Comparison of ENCODE assay signal across 2 fruit fly cellular contexts in genomic region chr3R:8853706-8854105, dm6.
TF ChIP-seq lines count a peak whose summit lies in the region.

No protein-coding gene starts in this region.

- no peak for TF ChIP-seq CTCF in whole organism, embryonic (GFP tag; optimal IDR thresholded peaks at IDR 0.05; lab: Kevin White, UChicago)

TF ChIP-seq in whole organism, adult, 20 proteins besides CTCF, POLR2A, EP300 and RAD21:
- TF ChIP-seq CG7045 (GFP tag; optimal IDR thresholded peaks at IDR 0.05; lab: Kevin White, UChicago), result no peak
- no peak for TF ChIP-seq Clk (GFP tag; optimal IDR thresholded peaks at IDR 0.05; lab: Kevin White, UChicago)
- TF ChIP-seq tj (GFP tag; optimal IDR thresholded peaks at IDR 0.05; lab: Kevin White, UChicago), result no peak
- no peak for TF ChIP-seq Hr96 (GFP tag; optimal IDR thresholded peaks at IDR 0.05; lab: Kevin White, UChicago)
- no peak for TF ChIP-seq CG7101 (tag; optimal IDR thresholded peaks at IDR 0.05; lab: Kevin White, UChicago)
- TF ChIP-seq CG1620 (GFP tag; optimal IDR thresholded peaks at IDR 0.05; lab: Kevin White, UChicago), result no peak
- TF ChIP-seq Mnt (GFP tag; optimal IDR thresholded peaks at IDR 0.05; lab: Kevin White, UChicago), result no peak
- no peak for TF ChIP-seq cic (GFP tag; optimal IDR thresholded peaks at IDR 0.05; lab: Kevin White, UChicago)
- TF ChIP-seq kay (GFP tag; lab: Kevin White, UChicago; ENCODE audit: borderline replicate concordance), result peak; percentile 65
TF ChIP-seq in whole organism, adult: peak in this region for 1.

TF ChIP-seq in whole organism, embryonic, 481 proteins besides CTCF, POLR2A, EP300 and RAD21:
- TF ChIP-seq sens (GFP tag; lab: Kevin White, UChicago) (peak; percentile 53), sens-2 (GFP tag; IDR thresholded peaks at IDR 0.05; lab: Robert Waterston, UW) (no peak), Med (GFP tag; lab: Kevin White, UChicago) (no peak), CG2889 (GFP tag; IDR thresholded peaks at IDR 0.05; lab: Robert Waterston, UW) (no peak), pho (GFP tag; optimal IDR thresholded peaks at IDR 0.05; lab: Kevin White, UChicago) (no peak), CG4282 (GFP tag; optimal IDR thresholded peaks at IDR 0.05; lab: Kevin White, UChicago) (no peak), sd (tag; optimal IDR thresholded peaks at IDR 0.05; lab: Kevin White, UChicago) (no peak), Pdp1 (GFP tag; optimal IDR thresholded peaks at IDR 0.05; lab: Kevin White, UChicago) (no peak), Ets65A (GFP tag; lab: Kevin White, UChicago) (peak; percentile 28), Usf (GFP tag; optimal IDR thresholded peaks at IDR 0.05; lab: Kevin White, UChicago) (no peak)

Comparison
In these comparisons a context has a peak if more than half of its experiments do, and no peak if none do; other contexts are left out.
1. Of the 1 proteins assayed by ChIP-seq in both whole organism, embryonic and whole organism, adult: peak only in whole organism, embryonic: none; only in whole organism, adult: kay; in both: none; in neither: 0.